Worm (Caenorhabditis elegans) whole organism, L4/young adult: ENCODE data around the gene math-26.
"Not testable (repeated sequence)": the region's sequence is repeated elsewhere in the genome, so short reads cannot be mapped to it uniquely, and the experiment has no call there.

Source experiments
- dao-5 ChIP-seq: sonication (generic microtip); optimal IDR thresholded peaks from 2 replicates; lab custom pipeline; 2016; ENCODE audit warnings: missing genotype, missing genetic modification characterization, moderate library complexity, missing compliant biosample characterization
- him-1 ChIP-seq: sonication (generic microtip); optimal IDR thresholded peaks from 2 replicates; lab custom pipeline; 2016; ENCODE audit warnings: missing genotype, missing genetic modification reagents, missing genetic modification characterization, missing compliant biosample characterization

DNA sequence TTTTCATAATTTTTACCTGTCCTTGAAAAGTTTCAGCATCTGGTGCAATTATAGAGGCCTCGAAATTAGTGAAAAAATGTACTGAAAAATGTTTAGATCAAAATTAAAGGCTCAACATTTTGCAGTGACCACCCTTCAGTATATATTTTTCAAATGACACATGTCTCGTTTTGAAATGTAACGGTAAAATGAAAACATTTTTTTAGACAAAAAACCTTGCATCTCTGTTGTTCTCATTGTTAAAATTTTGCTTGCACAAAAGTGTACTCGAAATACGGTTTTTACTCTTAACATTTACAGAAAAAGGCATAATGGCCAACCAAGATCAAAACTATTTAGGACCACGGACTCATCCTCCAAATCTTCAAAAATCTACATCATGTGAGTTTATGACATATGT is 52.9 kb downstream of the math-26 start, which contains the start of gene math-41:
- not testable (repeated sequence) for TF ChIP-seq dao-5; him-1 (tag; lab: Kevin White, UChicago)
